Fruit fly (Drosophila melanogaster): ENCODE measurements around the gene ZnT77C.

- TF ChIP-seq CG13204 (GFP tag; optimal IDR thresholded peaks at IDR 0.05) = peak; percentile 67
- TF ChIP-seq D1 (tag; optimal IDR thresholded peaks at IDR 0.05) = peak; percentile 44
- TF ChIP-seq CG32121 (GFP tag; IDR thresholded peaks at IDR 0.05) = peak; percentile 15; the same call in 1 of the 2 replicates
Observed at dm6 chr3L:20517897-20518804, 23.4 kb upstream of the ZnT77C start.
